Fruit fly (Drosophila melanogaster): ENCODE results near the gene Brd7-9.

DNA sequence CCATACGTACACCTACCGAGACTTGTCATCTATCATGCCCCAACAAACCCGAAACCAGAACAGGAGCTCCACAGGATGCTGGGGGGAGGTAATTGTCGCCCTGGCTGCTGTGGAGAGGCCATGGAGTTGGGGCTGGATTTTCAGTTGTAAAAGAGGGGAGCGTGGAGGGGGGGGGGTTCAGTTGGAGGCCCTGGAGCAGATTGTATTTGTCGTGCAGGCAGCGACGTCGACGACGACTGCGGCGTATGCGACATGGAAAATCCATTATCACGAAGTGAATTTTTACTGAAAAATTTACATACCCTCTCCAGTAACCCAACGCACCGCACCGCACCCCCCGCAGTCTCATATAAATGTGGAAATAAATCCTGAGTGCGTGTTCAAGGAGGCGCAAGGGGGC is 51.0 kb downstream of the Brd7-9 start:
- no peak for TF ChIP-seq jim (GFP tag; optimal IDR thresholded peaks at IDR 0.05)
- no peak for TF ChIP-seq Sp1 (GFP tag; optimal IDR thresholded peaks at IDR 0.05)
- no peak for TF ChIP-seq dsf (GFP tag; optimal IDR thresholded peaks at IDR 0.05; ENCODE audit: borderline replicate concordance)
- no peak for TF ChIP-seq Jra (GFP tag; optimal IDR thresholded peaks at IDR 0.05)
- no peak for TF ChIP-seq lola (GFP tag; optimal IDR thresholded peaks at IDR 0.05)
- no peak for TF ChIP-seq N (GFP tag; optimal IDR thresholded peaks at IDR 0.05)
